Fruit fly (Drosophila melanogaster) whole organism, wandering third instar larva: Measurements from ENCODE around the gene CG4367.

Experiments used
- CG32264 ChIP-seq: fragments of 200-800 bp; sonication (Bioruptor generic); optimal IDR thresholded peaks from 2 replicates; lab custom pipeline; 2016; ENCODE audit warnings: missing biosample characterization, missing genetic modification characterization
- pan ChIP-seq: fragments of >200 bp; optimal IDR thresholded peaks from 2 replicates; lab custom pipeline; 2017
- rgr ChIP-seq: fragments of 200-800 bp; sonication (Bioruptor generic); optimal IDR thresholded peaks from 3 replicates; lab custom pipeline; 2016; ENCODE audit warnings: missing biosample characterization, mild to moderate bottlenecking, missing genetic modification characterization

DNA sequence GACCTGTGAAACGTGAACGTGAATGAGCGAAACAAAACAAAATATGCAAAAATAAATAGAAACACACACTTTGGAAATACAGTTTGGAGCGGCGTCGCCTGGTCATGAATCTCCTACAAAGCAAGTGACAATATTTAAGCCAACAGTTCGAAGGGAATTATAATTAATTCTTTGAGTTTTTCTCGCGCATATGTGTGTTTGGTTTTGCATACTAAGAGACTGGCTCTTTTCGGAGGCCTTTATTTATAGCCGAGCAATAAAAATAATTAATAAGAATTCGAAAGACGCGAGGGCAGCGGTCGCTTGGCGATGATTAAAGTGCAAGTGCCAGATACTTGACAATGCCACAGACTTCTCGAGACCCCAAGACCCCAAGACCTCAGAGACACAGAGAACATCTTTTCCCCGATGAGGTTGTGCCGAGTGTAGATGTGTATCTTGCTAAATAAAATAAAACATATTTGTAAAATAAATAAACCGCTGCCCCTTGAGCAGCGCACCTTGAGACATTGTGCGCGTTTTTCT, 13.5 kb upstream of the CG4367 start:
- TF ChIP-seq CG32264 (no peak), rgr (no peak), pan (no peak)
